Fruit fly (Drosophila melanogaster): ENCODE results near the gene CG18048.

Gene CG18048

DNA sequence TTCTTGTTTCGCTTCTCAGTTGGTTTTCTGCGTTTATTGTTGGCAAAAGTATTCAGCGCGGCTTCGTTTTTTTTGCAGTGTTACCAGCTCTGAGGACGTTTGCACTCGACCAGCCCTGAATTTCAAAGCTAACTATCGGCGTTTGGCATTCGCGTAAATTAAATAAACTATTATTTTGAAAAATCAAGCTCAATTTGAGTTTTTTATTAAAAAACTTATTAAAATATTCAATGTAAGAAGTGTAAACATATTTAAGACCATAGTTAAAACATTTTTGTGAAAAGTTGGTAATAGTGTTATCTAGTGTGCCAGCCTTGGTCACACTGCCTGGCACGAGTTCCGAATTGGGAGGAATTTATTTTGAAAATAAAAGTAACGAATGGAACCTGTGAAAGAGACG is at the start of gene CG18048, which contains the start of gene SmD2 (continued):
- TF ChIP-seq kah (GFP tag; optimal IDR thresholded peaks at IDR 0.05): no peak
- no peak for TF ChIP-seq CG17328 (GFP tag; IDR thresholded peaks at IDR 0.05)
- no peak for TF ChIP-seq Nf-YB (GFP tag; optimal IDR thresholded peaks at IDR 0.05)
- TF ChIP-seq CG7372 (GFP tag; IDR thresholded peaks at IDR 0.05): no peak
- no peak for TF ChIP-seq Dek (tag; optimal IDR thresholded peaks at IDR 0.05)
- TF ChIP-seq CG7987 (GFP tag; optimal IDR thresholded peaks at IDR 0.05): no peak
- TF ChIP-seq CG34422 (GFP tag; IDR thresholded peaks at IDR 0.05): 0 out of 3 replicates have a peak, but pooled peaks have one; percentile 51
- TF ChIP-seq CG18262 (tag; optimal IDR thresholded peaks at IDR 0.05): peak; percentile 9
- TF ChIP-seq inv (GFP tag; IDR thresholded peaks at IDR 0.05; ENCODE audit: partially characterized antibody): peak; percentile 75
- TF ChIP-seq CG7839 (tag; optimal IDR thresholded peaks at IDR 0.05): no peak
- TF ChIP-seq esg (GFP tag; conservative IDR thresholded peaks at IDR 0.05): no peak
- peak; percentile 67 for TF ChIP-seq CG30020 (tag; optimal IDR thresholded peaks at IDR 0.05)
- no peak for TF ChIP-seq jumu (GFP tag; optimal IDR thresholded peaks at IDR 0.05)
- TF ChIP-seq CG17359 (tag; optimal IDR thresholded peaks at IDR 0.05): no peak
- TF ChIP-seq Sry-δ (GFP tag; optimal IDR thresholded peaks at IDR 0.05): peak; percentile 72
- no peak for TF ChIP-seq CG9876 (GFP tag; optimal IDR thresholded peaks at IDR 0.05)
- TF ChIP-seq lmd (GFP tag; IDR thresholded peaks at IDR 0.05): no peak
- peak; percentile 46 for TF ChIP-seq gem (tag; optimal IDR thresholded peaks at IDR 0.05)
- no peak for TF ChIP-seq BtbVII (GFP tag; optimal IDR thresholded peaks at IDR 0.05)
- TF ChIP-seq CG5180 (GFP tag; optimal IDR thresholded peaks at IDR 0.05): no peak
- no peak for TF ChIP-seq trh (GFP tag; optimal IDR thresholded peaks at IDR 0.05)
- no peak for TF ChIP-seq schlank (tag; optimal IDR thresholded peaks at IDR 0.05)
- TF ChIP-seq CG10147 (GFP tag; optimal IDR thresholded peaks at IDR 0.05): no peak
- TF ChIP-seq z (GFP tag; IDR thresholded peaks at IDR 0.05): no peak
- TF ChIP-seq eyg (GFP tag; optimal IDR thresholded peaks at IDR 0.05): no peak
- no peak; the same call in 2 of the 3 replicates for TF ChIP-seq CG6791 (GFP tag; IDR thresholded peaks at IDR 0.05; ENCODE audit: partially characterized antibody)
- TF ChIP-seq chif (GFP tag; optimal IDR thresholded peaks at IDR 0.05): no peak
- no peak for TF ChIP-seq GATAe (GFP tag; conservative IDR thresholded peaks at IDR 0.05)
- TF ChIP-seq CG14667 (GFP tag; IDR thresholded peaks at IDR 0.05): no peak
- TF ChIP-seq CG32772 (GFP tag; IDR thresholded peaks at IDR 0.05): no peak
- TF ChIP-seq CG2129 (GFP tag; IDR thresholded peaks at IDR 0.05; ENCODE audit: partially characterized antibody): peak; percentile 54
- no peak for TF ChIP-seq sima (GFP tag; optimal IDR thresholded peaks at IDR 0.05)
- TF ChIP-seq gsb (GFP tag; IDR thresholded peaks at IDR 0.05): no peak
- TF ChIP-seq pros (GFP tag; optimal IDR thresholded peaks at IDR 0.05): no peak
- no peak for TF ChIP-seq peb (GFP tag; IDR thresholded peaks at IDR 0.05)
- no peak for TF ChIP-seq pan (optimal IDR thresholded peaks at IDR 0.05)
- no peak for TF ChIP-seq pan (GFP tag; optimal IDR thresholded peaks at IDR 0.05 in 1 of 2, IDR thresholded peaks at IDR 0.05 in 1 of 2)
- no peak for TF ChIP-seq gro (GFP tag; optimal IDR thresholded peaks at IDR 0.05)
- no peak for TF ChIP-seq CG10979 (tag; optimal IDR thresholded peaks at IDR 0.05)
- TF ChIP-seq abd-A (tag; optimal IDR thresholded peaks at IDR 0.05): no peak
- peak; percentile 54; the same call in 1 of the 2 replicates for TF ChIP-seq nerfin-2 (GFP tag; IDR thresholded peaks at IDR 0.05; ENCODE audit: partially characterized antibody)
- no peak for TF ChIP-seq Drgx (GFP tag; IDR thresholded peaks at IDR 0.05)
- no peak for TF ChIP-seq insv (GFP tag; optimal IDR thresholded peaks at IDR 0.05)
- TF ChIP-seq CG6254 (GFP tag; optimal IDR thresholded peaks at IDR 0.05): peak; percentile 43
- peak; percentile 27 for TF ChIP-seq CG13775 (GFP tag; optimal IDR thresholded peaks at IDR 0.05)
- no peak for TF ChIP-seq CG4404 (GFP tag; IDR thresholded peaks at IDR 0.05)
- TF ChIP-seq en (GFP tag; optimal IDR thresholded peaks at IDR 0.05): no peak
- TF ChIP-seq CrebB (tag; optimal IDR thresholded peaks at IDR 0.05): no peak
- TF ChIP-seq ind (GFP tag; optimal IDR thresholded peaks at IDR 0.05): no peak
- TF ChIP-seq Dbx (GFP tag; IDR thresholded peaks at IDR 0.05): 0 out of 3 replicates have a peak, but pooled peaks have one; percentile 34
- TF ChIP-seq ewg (GFP tag; optimal IDR thresholded peaks at IDR 0.05): no peak
